Fruit fly (Drosophila melanogaster) whole organism, prepupa: Measurements from ENCODE around the gene Sumo.

ENCODE experiments used
- Blimp-1 ChIP-seq: fragments of 200-800 bp; sonication (Bioruptor generic); optimal IDR thresholded peaks from 3 replicates; lab custom pipeline; 2017; ENCODE audit warnings: missing biosample characterization, missing genetic modification characterization, mild to moderate bottlenecking, moderate library complexity, missing genetic modification reagents
- CG10631 ChIP-seq: fragments of 200-800 bp; sonication (Bioruptor generic); optimal IDR thresholded peaks from 2 replicates; lab custom pipeline; 2016; ENCODE audit warnings: missing biosample characterization, missing genetic modification characterization
- CG10669 ChIP-seq: fragments of 200-800 bp; sonication (Bioruptor generic); optimal IDR thresholded peaks from 3 replicates; lab custom pipeline; 2018; ENCODE audit warnings: missing biosample characterization, mild to moderate bottlenecking, missing genetic modification characterization, moderate library complexity
- CG11294 ChIP-seq: fragments of 200-800 bp; sonication (Bioruptor generic); IDR thresholded peaks from 2 replicates; pipeline ENCODE4 v1.3.6; 2022; ENCODE audit warnings: missing biosample characterization, missing genetic modification characterization
- CG11902 ChIP-seq: fragments of 200-800 bp; sonication (Bioruptor generic); optimal IDR thresholded peaks from 3 replicates; lab custom pipeline; 2016; ENCODE audit warnings: missing biosample characterization, missing genetic modification characterization
- CG1621 ChIP-seq: fragments of 200-800 bp; sonication (Bioruptor generic); optimal IDR thresholded peaks from 3 replicates; lab custom pipeline; 2018; ENCODE audit warnings: missing biosample characterization, mild to moderate bottlenecking, missing genetic modification characterization
- CG3032 ChIP-seq: fragments of 200-800 bp; optimal IDR thresholded peaks from 2 replicates; lab custom pipeline; 2019; ENCODE audit warnings: missing biosample characterization, mild to moderate bottlenecking, missing genetic modification characterization, moderate library complexity
- CG31627 ChIP-seq: fragments of 200-800 bp; sonication (Bioruptor generic); optimal IDR thresholded peaks from 3 replicates; lab custom pipeline; 2016; ENCODE audit warnings: missing biosample characterization, missing genetic modification characterization
- CG4318 ChIP-seq: fragments of 200-800 bp; sonication (Bioruptor generic); optimal IDR thresholded peaks from 3 replicates; lab custom pipeline; 2017; ENCODE audit warnings: missing biosample characterization, mild to moderate bottlenecking, missing genetic modification characterization
- CG6163 ChIP-seq: fragments of 200-800 bp; sonication (Bioruptor generic); IDR thresholded peaks from 3 replicates; pipeline ENCODE4 v1.3.6; 2022; ENCODE audit warnings: missing biosample characterization, missing genetic modification characterization
- CG6276 ChIP-seq: fragments of 200-800 bp; sonication (Bioruptor generic); optimal IDR thresholded peaks from 2 replicates; lab custom pipeline; 2017; ENCODE audit warnings: missing biosample characterization, mild to moderate bottlenecking, missing genetic modification characterization
- CG6854 ChIP-seq: fragments of 200-800 bp; sonication (Bioruptor generic); optimal IDR thresholded peaks from 2 replicates; lab custom pipeline; 2017; ENCODE audit warnings: missing biosample characterization, mild to moderate bottlenecking, missing genetic modification characterization
- CG7368 ChIP-seq: fragments of 200-800 bp; sonication (Bioruptor generic); optimal IDR thresholded peaks from 3 replicates; lab custom pipeline; 2016; ENCODE audit warnings: missing biosample characterization, missing genetic modification characterization
- CG8119 ChIP-seq: fragments of 200-800 bp; sonication (Bioruptor generic); IDR thresholded peaks from 3 replicates; pipeline ENCODE4 v1.3.6; 2022; ENCODE audit warnings: missing biosample characterization, missing genetic modification characterization
- CG8632 ChIP-seq: fragments of 200-800 bp; sonication (Bioruptor generic); optimal IDR thresholded peaks from 3 replicates; lab custom pipeline; 2016; ENCODE audit warnings: missing biosample characterization, missing genetic modification characterization
- CG9139 ChIP-seq: fragments of 200-800 bp; sonication (Bioruptor generic); optimal IDR thresholded peaks from 3 replicates; lab custom pipeline; 2017; ENCODE audit warnings: missing biosample characterization, mild to moderate bottlenecking, missing genetic modification characterization
- Eip75B ChIP-seq: fragments of 200-800 bp; sonication (Bioruptor generic); optimal IDR thresholded peaks from 3 replicates; lab custom pipeline; 2016; ENCODE audit warnings: missing biosample characterization, missing genetic modification characterization
- Ets21C ChIP-seq: fragments of 200-800 bp; sonication (Bioruptor generic); optimal IDR thresholded peaks from 3 replicates; lab custom pipeline; 2016; ENCODE audit warnings: missing biosample characterization, missing genetic modification characterization
- Gug ChIP-seq: fragments of 200-800 bp; sonication (Bioruptor generic); IDR thresholded peaks from 2 replicates; pipeline ENCODE4 v1.3.6; 2022; ENCODE audit warnings: missing biosample characterization, missing genetic modification characterization
- Hr38 ChIP-seq: sonication (Bioruptor generic); optimal IDR thresholded peaks from 2 replicates; lab custom pipeline; 2016; ENCODE audit warnings: missing biosample characterization, missing genetic modification characterization
- Hr4 ChIP-seq: fragments of 200-800 bp; sonication (Bioruptor generic); optimal IDR thresholded peaks from 3 replicates; lab custom pipeline; 2016; ENCODE audit warnings: missing biosample characterization, missing genetic modification characterization
- Lpt ChIP-seq: fragments of 200-800 bp; sonication (Bioruptor generic); optimal IDR thresholded peaks from 3 replicates; lab custom pipeline; 2016; ENCODE audit warnings: missing biosample characterization, missing genetic modification characterization
- Met ChIP-seq: fragments of 200-800 bp; sonication (Bioruptor generic); optimal IDR thresholded peaks from 3 replicates; lab custom pipeline; 2016; ENCODE audit warnings: missing biosample characterization, missing genetic modification characterization
- Smox ChIP-seq: fragments of 200-800 bp; sonication (Bioruptor generic); optimal IDR thresholded peaks from 3 replicates; lab custom pipeline; 2016; ENCODE audit warnings: missing biosample characterization, missing genetic modification characterization
- Sox102F ChIP-seq: fragments of 200-800 bp; sonication (Bioruptor generic); optimal IDR thresholded peaks from 2 replicates; lab custom pipeline; 2016; ENCODE audit warnings: missing biosample characterization, mild to moderate bottlenecking, missing genetic modification characterization
- Sox14 ChIP-seq: fragments of 200-800 bp; sonication (Bioruptor generic); optimal IDR thresholded peaks from 3 replicates; lab custom pipeline; 2016; ENCODE audit warnings: missing biosample characterization, missing genetic modification characterization
- Sox15 ChIP-seq: fragments of 200-800 bp; sonication (Bioruptor generic); optimal IDR thresholded peaks from 3 replicates; lab custom pipeline; 2016; ENCODE audit warnings: missing biosample characterization, missing genetic modification characterization
- achi ChIP-seq: fragments of 200-800 bp; sonication (Bioruptor generic); optimal IDR thresholded peaks from 3 replicates; lab custom pipeline; 2016; ENCODE audit warnings: missing biosample characterization, missing genetic modification characterization
- eg ChIP-seq: fragments of 200-800 bp; sonication (Bioruptor generic); IDR thresholded peaks from 3 replicates; pipeline ENCODE4 v1.3.6; 2022; ENCODE audit warnings: missing biosample characterization, missing genetic modification characterization
- esn ChIP-seq: fragments of 200-800 bp; sonication (Bioruptor generic); optimal IDR thresholded peaks from 2 replicates; lab custom pipeline; 2016; ENCODE audit warnings: missing biosample characterization, mild to moderate bottlenecking, missing genetic modification characterization, moderate library complexity
- fd59A ChIP-seq: fragments of 200-800 bp; sonication (Bioruptor generic); optimal IDR thresholded peaks from 2 replicates; lab custom pipeline; 2017; ENCODE audit warnings: missing biosample characterization, mild to moderate bottlenecking, missing genetic modification characterization, missing genetic modification reagents
- fkh ChIP-seq: fragments of 200-800 bp; sonication (Bioruptor generic); optimal IDR thresholded peaks from 3 replicates; lab custom pipeline; 2017; ENCODE audit warnings: missing biosample characterization, mild to moderate bottlenecking, missing genetic modification characterization, moderate library complexity
- lz ChIP-seq: fragments of 200-800 bp; sonication (Bioruptor generic); optimal IDR thresholded peaks from 3 replicates; lab custom pipeline; 2016; ENCODE audit warnings: missing biosample characterization, missing genetic modification characterization
- salr ChIP-seq, 2 experiments: fragments of 200-800 bp; sonication (Bioruptor generic); optimal IDR thresholded peaks; 3 replicates each; lab custom pipeline; 2016 to 2018; ENCODE audit warnings: missing biosample characterization in 2 of 2, missing genetic modification characterization in 2 of 2, mild to moderate bottlenecking in 1 of 2
- spab ChIP-seq: fragments of 200-800 bp; sonication (Bioruptor generic); optimal IDR thresholded peaks from 2 replicates; lab custom pipeline; 2017; ENCODE audit warnings: missing biosample characterization, mild to moderate bottlenecking, missing genetic modification characterization, missing genetic modification reagents
- ss ChIP-seq, 2 experiments: fragments of 200-800 bp; sonication (Bioruptor generic); optimal IDR thresholded peaks; 2 replicates in 1 of 2; 3 replicates in 1 of 2; lab custom pipeline; 2017 to 2018; ENCODE audit warnings: mild to moderate bottlenecking in 2 of 2, missing biosample characterization in 2 of 2, missing genetic modification characterization in 2 of 2, moderate library complexity in 1 of 2
- topi ChIP-seq: fragments of 200-800 bp; sonication (Bioruptor generic); optimal IDR thresholded peaks from 3 replicates; lab custom pipeline; 2016; ENCODE audit warnings: missing biosample characterization, missing genetic modification characterization
- vri ChIP-seq: fragments of 200-800 bp; sonication (Bioruptor generic); optimal IDR thresholded peaks from 3 replicates; lab custom pipeline; 2016; ENCODE audit warnings: missing biosample characterization, mild to moderate bottlenecking, missing genetic modification characterization

The Sumo gene

dm6 chr2L:6964022-6964434, 3.4 kb downstream of the Sumo start, which contains the start of the genes sip2 and Coprox (continued):
- TF ChIP-seq Blimp-1 = no peak
- no peak for TF ChIP-seq CG6854 (GFP tag; lab: Kevin White, UChicago)
- TF ChIP-seq Gug (GFP tag; lab: Robert Waterston, UW) = peak; percentile 22; the same call in 1 of the 2 replicates
- no peak for TF ChIP-seq CG11902
- TF ChIP-seq Ets21C (GFP tag; lab: Kevin White, UChicago) = no peak
- TF ChIP-seq Hr4 (GFP tag; lab: Kevin White, UChicago) = no peak
- no peak for TF ChIP-seq CG8632 (GFP tag; lab: Kevin White, UChicago)
- TF ChIP-seq Sox15 (GFP tag; lab: Kevin White, UChicago) = peak; percentile 16
- no peak for TF ChIP-seq fd59A
- TF ChIP-seq achi (GFP tag; lab: Kevin White, UChicago) = no peak
- TF ChIP-seq CG7368 (GFP tag; lab: Kevin White, UChicago) = no peak
- TF ChIP-seq CG3032 (tag; lab: Kevin White, UChicago) = peak; percentile 77
- TF ChIP-seq spab (GFP tag; lab: Kevin White, UChicago) = no peak
- peak; percentile 15 for TF ChIP-seq lz (GFP tag; lab: Kevin White, UChicago)
- TF ChIP-seq Smox (GFP tag; lab: Kevin White, UChicago) = no peak
- peak; percentile 77 for TF ChIP-seq eg (GFP tag; lab: Robert Waterston, UW)
- TF ChIP-seq salr (GFP tag; optimal IDR thresholded peaks at IDR 0.05; lab: Kevin White, UChicago) = no peak
- no peak for TF ChIP-seq CG1621 (tag; lab: Kevin White, UChicago)
- no peak for TF ChIP-seq Sox102F (GFP tag; lab: Kevin White, UChicago)
- TF ChIP-seq Met (GFP tag; lab: Kevin White, UChicago) = no peak
- peak; percentile 54; the same call in 1 of the 3 replicates for TF ChIP-seq CG8119 (GFP tag; lab: Robert Waterston, UW)
- TF ChIP-seq ss (GFP tag; optimal IDR thresholded peaks at IDR 0.05; lab: Kevin White, UChicago) = no peak
- TF ChIP-seq Lpt (GFP tag; lab: Kevin White, UChicago) = no peak
- no peak for TF ChIP-seq CG11294 (GFP tag; lab: Robert Waterston, UW)
- TF ChIP-seq CG4318 (GFP tag; lab: Kevin White, UChicago) = no peak
- TF ChIP-seq Eip75B (GFP tag; lab: Kevin White, UChicago) = no peak
- TF ChIP-seq Hr38 = no peak
- no peak for TF ChIP-seq topi (GFP tag; lab: Kevin White, UChicago)
- no peak for TF ChIP-seq CG10669 (GFP tag; lab: Kevin White, UChicago)
- peak; percentile 84 for TF ChIP-seq CG10631 (GFP tag; lab: Kevin White, UChicago)
- TF ChIP-seq vri (GFP tag; lab: Kevin White, UChicago) = peak; percentile 34

- peak; percentile 93 for TF ChIP-seq vri (GFP tag; lab: Kevin White, UChicago)
- TF ChIP-seq fkh = no peak
These were observed 7.3 kb downstream of the Sumo start, which contains the start of the genes Atac1 and Hmgcl for dm6 chr2L:6960165-6960564. TSS of gene Atac1 (minus strand) at chr2L:6960328. TSS of gene Hmgcl (plus strand) at chr2L:6960377.

dm6 chr2L:6956725-6957124, 10.7 kb downstream of the Sumo start, which contains the start of the genes CG13775 and CG3430:
TSS of gene CG13775 (minus strand) at chr2L:6956950.
TSS of gene CG3430 (plus strand) at chr2L:6957008.
- TF ChIP-seq CG8119 (GFP tag; lab: Robert Waterston, UW) (no peak), CG9139 (GFP tag; lab: Kevin White, UChicago) (no peak), achi (GFP tag; lab: Kevin White, UChicago) (no peak), Sox102F (GFP tag; lab: Kevin White, UChicago) (no peak), CG31627 (GFP tag; lab: Kevin White, UChicago) (peak; percentile 22), Hr4 (GFP tag; lab: Kevin White, UChicago) (no peak), CG6854 (GFP tag; lab: Kevin White, UChicago) (peak; percentile 35), Sox14 (GFP tag; lab: Kevin White, UChicago) (no peak), Met (GFP tag; lab: Kevin White, UChicago) (no peak), CG6163 (GFP tag; lab: Robert Waterston, UW) (no peak; the same call in 2 of the 3 replicates), Hr38 (no peak), CG10669 (GFP tag; lab: Kevin White, UChicago) (no peak), CG6276 (no peak), esn (GFP tag; lab: Kevin White, UChicago) (peak; percentile 45), salr (GFP tag; optimal IDR thresholded peaks at IDR 0.05; lab: Kevin White, UChicago) (no peak), vri (GFP tag; lab: Kevin White, UChicago) (peak; percentile 59)
